Worm (Caenorhabditis elegans): ENCODE results near the gene R11D1.10.

DNA sequence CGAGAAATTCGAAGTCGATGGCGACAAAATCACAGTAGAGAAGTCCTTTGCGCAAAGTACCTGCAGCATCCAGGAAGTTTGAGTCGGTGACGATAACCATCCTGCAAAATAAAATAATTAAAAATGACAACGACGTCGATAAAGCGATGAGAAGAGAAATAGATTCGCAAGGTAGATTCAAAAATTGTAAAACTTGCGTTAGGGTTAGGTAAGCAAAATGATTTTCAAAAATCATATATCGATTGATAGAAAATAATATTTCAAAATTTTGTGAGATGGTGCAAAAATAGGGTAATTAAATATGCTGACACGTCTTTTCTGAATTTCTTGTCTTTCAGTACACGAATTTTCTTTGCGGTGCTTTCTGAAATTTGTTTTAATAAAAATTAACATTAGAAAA, 34.2 kb upstream of the R11D1.10 start, which contains the start of gene parn-1:
- TF ChIP-seq him-1 (tag; optimal IDR thresholded peaks at IDR 0.05): no peak
- no peak for TF ChIP-seq dao-5 (tag; optimal IDR thresholded peaks at IDR 0.05)
- no peak for TF ChIP-seq W03F9.2 (tag; optimal IDR thresholded peaks at IDR 0.05)
